Worm (Caenorhabditis elegans): ENCODE data around the gene fbxb-37.

DNA sequence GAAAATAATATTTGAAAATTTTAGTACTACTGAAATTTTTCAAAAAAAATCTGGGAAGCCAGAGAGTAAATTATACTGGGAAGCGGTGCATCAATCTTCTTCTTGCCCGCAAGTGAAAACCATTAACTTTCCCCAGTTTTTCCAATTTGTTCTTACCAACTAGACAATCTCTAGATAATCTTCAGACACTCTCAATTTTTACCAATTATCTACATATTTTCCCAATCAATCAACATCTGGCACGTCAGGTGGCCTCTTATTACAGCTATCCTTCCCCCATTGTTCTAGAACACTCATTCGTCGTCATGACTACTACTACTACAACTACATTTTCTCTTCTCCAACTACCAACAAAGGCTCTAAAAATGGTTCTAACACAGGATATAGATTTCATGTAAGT, 29.2 kb downstream of the fbxb-37 start, which contains the start of gene fbxb-6:
- TF ChIP-seq sdz-38 (tag; optimal IDR thresholded peaks at IDR 0.05) (no peak), lir-1 (GFP tag; conservative IDR thresholded peaks at IDR 0.05) (no peak), die-1 (tag; optimal IDR thresholded peaks at IDR 0.05) (no peak), him-1 (tag; optimal IDR thresholded peaks at IDR 0.05) (no peak), aptf-2 (GFP tag; conservative IDR thresholded peaks at IDR 0.05) (no peak)
